Worm (Caenorhabditis elegans) whole organism, L4 larva: Measurements from ENCODE around the gene mrpl-16.

Experiments used
- attf-4 ChIP-seq: sonication (generic microtip); optimal IDR thresholded peaks from 3 replicates; lab custom pipeline; 2017; ENCODE audit warnings: missing biosample characterization, missing genetic modification characterization
- duxl-1 ChIP-seq: sonication (generic microtip); optimal IDR thresholded peaks from 2 replicates; lab custom pipeline; 2016; ENCODE audit warnings: mild to moderate bottlenecking, missing genetic modification characterization, moderate library complexity, missing compliant biosample characterization; ENCODE audit not compliant: poor library complexity
- egl-27 ChIP-seq: sonication (generic microtip); optimal IDR thresholded peaks from 3 replicates; lab custom pipeline; 2017; ENCODE audit warnings: missing biosample characterization, missing genetic modification reagents, missing genetic modification characterization
- hif-1 ChIP-seq, 2 experiments: sonication (generic microtip); optimal IDR thresholded peaks; 2 replicates each; lab custom pipeline; 2016 to 2017; ENCODE audit warnings: missing compliant biosample characterization in 2 of 2, missing genetic modification characterization in 2 of 2, missing genetic modification reagents in 2 of 2, missing genotype in 2 of 2, mild to moderate bottlenecking in 1 of 2
- hlh-30 ChIP-seq: sonication (generic microtip); optimal IDR thresholded peaks from 2 replicates; lab custom pipeline; 2017; ENCODE audit warnings: antibody characterized with exemption, mild to moderate bottlenecking, missing genetic modification characterization, missing compliant biosample characterization; ENCODE audit not compliant: insufficient read depth
- lin-13 ChIP-seq: fragments of 150-350 bp; optimal IDR thresholded peaks from 2 replicates; lab custom pipeline; 2014; ENCODE audit warnings: missing biosample characterization, missing genetic modification reagents, missing genetic modification characterization
- lin-39 ChIP-seq: fragments of 150-350 bp; optimal IDR thresholded peaks from 2 replicates; lab custom pipeline; 2014; ENCODE audit warnings: missing biosample characterization, missing genetic modification reagents, missing genetic modification characterization
- mdl-1 ChIP-seq, 2 experiments: fragments of 150-350 bp in 1 of 2; sonication (generic microtip) in 1 of 2; optimal IDR thresholded peaks; 2 replicates each; lab custom pipeline; 2014 to 2017; ENCODE audit warnings: missing biosample characterization in 2 of 2, missing genetic modification characterization in 2 of 2
- nhr-25 ChIP-seq: sonication (generic microtip); optimal IDR thresholded peaks from 2 replicates; lab custom pipeline; 2017; ENCODE audit warnings: missing genetic modification characterization, mild to moderate bottlenecking, missing compliant biosample characterization, antibody characterized with exemption, moderate library complexity, borderline replicate concordance; ENCODE audit not compliant: insufficient read depth
- skn-1 ChIP-seq: fragments of 150-350 bp; optimal IDR thresholded peaks from 2 replicates; lab custom pipeline; 2014; ENCODE audit warnings: missing biosample characterization, missing genetic modification characterization
- unc-130 ChIP-seq: sonication (generic microtip); optimal IDR thresholded peaks from 2 replicates; lab custom pipeline; 2016; ENCODE audit warnings: missing genetic modification reagents, missing genetic modification characterization, missing compliant biosample characterization
- unc-62 ChIP-seq, 3 experiments: fragments of 150-350 bp in 1 of 3; sonication (generic microtip); optimal IDR thresholded peaks in 2 of 3; peaks in 1 of 3; 1 replicate in 1 of 3; 2 replicates in 2 of 3; lab custom pipeline; 2014 to 2017; ENCODE audit warnings: missing biosample characterization in 3 of 3, missing genetic modification characterization in 3 of 3, missing genetic modification reagents in 3 of 3, missing genotype in 1 of 3
- zag-1 ChIP-seq: fragments of 150-350 bp; optimal IDR thresholded peaks from 2 replicates; lab custom pipeline; 2014; ENCODE audit warnings: missing biosample characterization, missing genetic modification characterization
- ztf-11 ChIP-seq: fragments of 150-350 bp; optimal IDR thresholded peaks from 2 replicates; lab custom pipeline; 2014; ENCODE audit warnings: missing biosample characterization, missing genetic modification characterization

DNA sequence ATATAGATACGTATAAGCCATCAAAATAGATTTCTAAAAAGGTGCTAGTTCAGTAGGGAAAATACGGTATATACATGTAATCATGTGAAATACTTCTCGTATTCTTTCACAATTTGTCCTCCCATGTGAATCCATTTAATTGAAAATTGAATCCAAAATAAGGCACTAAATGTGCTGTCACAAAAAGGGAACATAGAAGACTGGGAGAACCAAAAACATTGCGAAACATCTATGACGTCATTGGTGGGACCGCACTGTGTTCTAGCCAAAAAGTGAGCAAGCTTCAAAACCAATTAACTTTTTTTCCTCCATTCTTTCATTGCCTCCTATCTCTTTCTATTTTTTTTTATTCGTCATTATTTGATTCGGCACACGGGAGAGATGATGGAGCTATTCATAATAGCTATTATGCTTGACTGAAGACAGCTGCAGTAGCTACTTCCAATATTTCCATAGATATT lies 45.8 kb upstream of the mrpl-16 start, which contains the start of gene cdka-1:
- TF ChIP-seq zag-1 (tag; lab: Kevin White, UChicago) (no peak), unc-130 (GFP tag; lab: Kevin White, UChicago) (no peak), duxl-1 (tag; lab: Kevin White, UChicago) (no peak), ztf-11 (tag; lab: Kevin White, UChicago) (no peak), unc-62 (GFP tag; optimal IDR thresholded peaks at IDR 0.05 in 1 of 2; lab: Kevin White, UChicago) (no peak), unc-62 (tag; optimal IDR thresholded peaks at IDR 0.05; lab: Kevin White, UChicago) (no peak), skn-1 (tag; lab: Kevin White, UChicago) (no peak), attf-4 (tag; lab: Kevin White, UChicago) (no peak), lin-13 (GFP tag; lab: Kevin White, UChicago) (no peak), nhr-25 (tag; lab: Kevin White, UChicago) (no peak), hlh-30 (tag; lab: Kevin White, UChicago) (peak; percentile 9), lin-39 (tag; lab: Kevin White, UChicago) (no peak), mdl-1 (tag; optimal IDR thresholded peaks at IDR 0.05; lab: Kevin White, UChicago) (no peak), egl-27 (tag; lab: Kevin White, UChicago) (no peak), hif-1 (tag; optimal IDR thresholded peaks at IDR 0.05; lab: Kevin White, UChicago) (no peak)
